Fruit fly (Drosophila melanogaster) whole organism, embryonic: Measurements from ENCODE around the gene CG31406.

Source experiments
- Atf-2 ChIP-seq: fragments of 200-800 bp; sonication (Bioruptor generic); optimal IDR thresholded peaks from 2 replicates; lab custom pipeline; 2016; ENCODE audit warnings: missing biosample characterization, missing genetic modification characterization
- CG10267 ChIP-seq: fragments of 200-800 bp; sonication (Bioruptor generic); optimal IDR thresholded peaks from 2 replicates; lab custom pipeline; 2018; ENCODE audit warnings: missing biosample characterization, mild to moderate bottlenecking, missing genetic modification characterization, moderate library complexity
- CG12391 ChIP-seq: fragments of 200-800 bp; sonication (Bioruptor generic); optimal IDR thresholded peaks from 3 replicates; lab custom pipeline; 2018; ENCODE audit warnings: missing biosample characterization, mild to moderate bottlenecking, missing genetic modification characterization, moderate library complexity
- CG15696 ChIP-seq: fragments of 200-800 bp; sonication (Bioruptor generic); optimal IDR thresholded peaks from 2 replicates; lab custom pipeline; 2019; ENCODE audit warnings: missing biosample characterization, mild to moderate bottlenecking, missing genetic modification characterization, moderate library complexity
- CG17328 ChIP-seq: fragments of 200-800 bp; sonication (Bioruptor generic); IDR thresholded peaks from 2 replicates; pipeline ENCODE4 v1.3.6; 2022; ENCODE audit warnings: missing biosample characterization, missing genetic modification characterization
- CG17912 ChIP-seq: fragments of 200-800 bp; sonication (Bioruptor generic); optimal IDR thresholded peaks from 2 replicates; lab custom pipeline; 2018; ENCODE audit warnings: missing biosample characterization, mild to moderate bottlenecking, missing genetic modification characterization
- CG2202 ChIP-seq: fragments of 200-800 bp; sonication (Bioruptor generic); optimal IDR thresholded peaks from 2 replicates; lab custom pipeline; 2018; ENCODE audit warnings: missing biosample characterization, mild to moderate bottlenecking, missing genetic modification characterization
- CG2678 ChIP-seq: fragments of 200-800 bp; sonication (Bioruptor generic); optimal IDR thresholded peaks from 3 replicates; lab custom pipeline; 2019; ENCODE audit warnings: missing biosample characterization, mild to moderate bottlenecking, missing genetic modification characterization, moderate library complexity
- CG2875 ChIP-seq: fragments of 200-800 bp; sonication (Bioruptor generic); optimal IDR thresholded peaks from 2 replicates; lab custom pipeline; 2017; ENCODE audit warnings: missing biosample characterization, mild to moderate bottlenecking, missing genetic modification characterization, missing genetic modification reagents
- CG30403 ChIP-seq: fragments of 200-800 bp; sonication (Bioruptor generic); optimal IDR thresholded peaks from 3 replicates; lab custom pipeline; 2016; ENCODE audit warnings: missing biosample characterization, missing genetic modification characterization
- CG30431 ChIP-seq: fragments of 200-800 bp; sonication (Bioruptor generic); optimal IDR thresholded peaks from 2 replicates; lab custom pipeline; 2017; ENCODE audit warnings: missing biosample characterization, missing genetic modification characterization
- CG31365 ChIP-seq: fragments of 200-800 bp; sonication (Bioruptor generic); optimal IDR thresholded peaks from 2 replicates; lab custom pipeline; 2018; ENCODE audit warnings: missing biosample characterization, mild to moderate bottlenecking, missing genetic modification characterization
- CG3407 ChIP-seq: fragments of 200-800 bp; sonication (Bioruptor generic); optimal IDR thresholded peaks from 2 replicates; lab custom pipeline; 2018; ENCODE audit warnings: missing biosample characterization, mild to moderate bottlenecking, missing genetic modification characterization
- CG4820 ChIP-seq: fragments of 200-800 bp; sonication (Bioruptor generic); optimal IDR thresholded peaks from 3 replicates; lab custom pipeline; 2016; ENCODE audit warnings: missing biosample characterization, missing genetic modification characterization
- CG4854 ChIP-seq: fragments of 200-800 bp; sonication (Bioruptor generic); optimal IDR thresholded peaks from 2 replicates; lab custom pipeline; 2016; ENCODE audit warnings: missing biosample characterization, missing genetic modification characterization, inconsistent platforms
- CG6175 ChIP-seq: fragments of 200-800 bp; sonication (Bioruptor generic); IDR thresholded peaks from 3 replicates; pipeline ENCODE4 v1.3.6; 2022; ENCODE audit warnings: missing biosample characterization, missing genetic modification characterization
- CG7271 ChIP-seq: fragments of 200-800 bp; sonication (Bioruptor generic); optimal IDR thresholded peaks from 2 replicates; lab custom pipeline; 2018; ENCODE audit warnings: missing biosample characterization, mild to moderate bottlenecking, missing genetic modification characterization, moderate library complexity
- CG7928 ChIP-seq: fragments of 200-800 bp; sonication (Bioruptor generic); optimal IDR thresholded peaks from 2 replicates; lab custom pipeline; 2017; ENCODE audit warnings: missing biosample characterization, mild to moderate bottlenecking, missing genetic modification characterization
- CG8359 ChIP-seq: fragments of 200-800 bp; sonication (Bioruptor generic); optimal IDR thresholded peaks from 2 replicates; lab custom pipeline; 2017; ENCODE audit warnings: missing biosample characterization, mild to moderate bottlenecking, missing genetic modification characterization, borderline replicate concordance
- CG9437 ChIP-seq: fragments of 200-800 bp; sonication (Bioruptor generic); optimal IDR thresholded peaks from 2 replicates; lab custom pipeline; 2018; ENCODE audit warnings: missing biosample characterization, mild to moderate bottlenecking, missing genetic modification characterization
- CG9727 ChIP-seq: fragments of 200-800 bp; sonication (Bioruptor generic); optimal IDR thresholded peaks from 3 replicates; lab custom pipeline; 2017; ENCODE audit warnings: missing biosample characterization, mild to moderate bottlenecking, missing genetic modification characterization
- Chrac-16 ChIP-seq: fragments of 200-800 bp; sonication (Bioruptor generic); optimal IDR thresholded peaks from 3 replicates; lab custom pipeline; 2016; ENCODE audit warnings: missing biosample characterization, missing genetic modification characterization
- CoRest ChIP-seq: fragments of 200-800 bp; sonication (Bioruptor generic); optimal IDR thresholded peaks from 3 replicates; lab custom pipeline; 2018; ENCODE audit warnings: missing biosample characterization, mild to moderate bottlenecking, missing genetic modification characterization, moderate library complexity
- E2f2 ChIP-seq: fragments of 200-800 bp; sonication (Bioruptor generic); IDR thresholded peaks from 2 replicates; pipeline ENCODE4 v1.3.6; 2022; ENCODE audit warnings: missing biosample characterization, missing genetic modification characterization
- GATAe ChIP-seq: fragments of 200-800 bp; sonication (Bioruptor generic); conservative IDR thresholded peaks from 2 replicates; pipeline ENCODE4 v1.3.6; 2022; ENCODE audit warnings: missing biosample characterization, missing genetic modification characterization
- Kr ChIP-seq: fragments of 200-800 bp; sonication (Bioruptor generic); optimal IDR thresholded peaks from 2 replicates; lab custom pipeline; 2017; ENCODE audit warnings: missing biosample characterization, mild to moderate bottlenecking, missing genetic modification characterization
- Lpt ChIP-seq: fragments of >200 bp; optimal IDR thresholded peaks from 2 replicates; lab custom pipeline; 2018; ENCODE audit warnings: missing biosample characterization, missing genetic modification characterization
- MBD-R2 ChIP-seq: fragments of 200-800 bp; sonication (Bioruptor generic); IDR thresholded peaks from 2 replicates; pipeline ENCODE4 v1.3.6; 2022; ENCODE audit warnings: missing biosample characterization, missing genetic modification characterization
- MESR4 ChIP-seq: fragments of 200-800 bp; sonication (Bioruptor generic); optimal IDR thresholded peaks from 2 replicates; lab custom pipeline; 2018; ENCODE audit warnings: missing biosample characterization, mild to moderate bottlenecking, missing genetic modification characterization, moderate library complexity
- Nf-YB ChIP-seq: fragments of 200-800 bp; sonication (Bioruptor generic); optimal IDR thresholded peaks from 3 replicates; lab custom pipeline; 2019; ENCODE audit warnings: missing biosample characterization, mild to moderate bottlenecking, missing genetic modification characterization, moderate library complexity
- Ssrp ChIP-seq: fragments of 200-800 bp; sonication (Bioruptor generic); optimal IDR thresholded peaks from 2 replicates; lab custom pipeline; 2018; ENCODE audit warnings: missing biosample characterization, mild to moderate bottlenecking, missing genetic modification characterization, moderate library complexity
- TFAM ChIP-seq: fragments of 200-800 bp; sonication (Bioruptor generic); optimal IDR thresholded peaks from 2 replicates; lab custom pipeline; 2017; ENCODE audit warnings: missing biosample characterization, missing genetic modification characterization, inconsistent platforms
- bbx ChIP-seq: fragments of 200-800 bp; sonication (Bioruptor generic); IDR thresholded peaks from 2 replicates; pipeline ENCODE4 v1.3.6; 2022; ENCODE audit warnings: missing biosample characterization, missing genetic modification characterization; ENCODE audit not compliant: partially characterized antibody
- cad ChIP-seq: fragments of >200 bp; optimal IDR thresholded peaks from 2 replicates; lab custom pipeline; 2017; ENCODE audit warnings: missing biosample characterization, missing genetic modification characterization
- disco-r ChIP-seq: fragments of 200-800 bp; sonication (Bioruptor generic); optimal IDR thresholded peaks from 2 replicates; lab custom pipeline; 2016; ENCODE audit warnings: missing biosample characterization, missing genetic modification characterization
- dmrt99B ChIP-seq: fragments of 200-800 bp; sonication (Bioruptor generic); optimal IDR thresholded peaks from 2 replicates; lab custom pipeline; 2018; ENCODE audit warnings: missing biosample characterization, mild to moderate bottlenecking, missing genetic modification characterization, moderate library complexity
- eve ChIP-seq, 2 experiments: fragments of >200 bp; optimal IDR thresholded peaks; 2 replicates each; lab custom pipeline; 2017; ENCODE audit warnings: missing biosample characterization in 2 of 2, missing genetic modification characterization in 2 of 2
- grau ChIP-seq: fragments of 200-800 bp; optimal IDR thresholded peaks from 3 replicates; lab custom pipeline; 2019; ENCODE audit warnings: missing biosample characterization, mild to moderate bottlenecking, missing genetic modification characterization, moderate library complexity
- hb ChIP-seq: fragments of 200-800 bp; sonication (Bioruptor generic); IDR thresholded peaks from 3 replicates; pipeline ENCODE4 v1.3.6; 2022; ENCODE audit warnings: missing biosample characterization, missing genetic modification characterization; ENCODE audit not compliant: partially characterized antibody
- knrl ChIP-seq: fragments of 200-800 bp; sonication (Bioruptor generic); IDR thresholded peaks from 3 replicates; pipeline ENCODE4 v1.3.6; 2022; ENCODE audit warnings: missing biosample characterization, missing genetic modification characterization; ENCODE audit not compliant: partially characterized antibody
- lbe ChIP-seq: fragments of 200-800 bp; sonication (Bioruptor generic); optimal IDR thresholded peaks from 2 replicates; lab custom pipeline; 2016; ENCODE audit warnings: missing biosample characterization, mild to moderate bottlenecking, missing genetic modification characterization
- onecut ChIP-seq: fragments of 200-800 bp; sonication (Bioruptor generic); IDR thresholded peaks from 2 replicates; pipeline ENCODE4 v1.3.6; 2022; ENCODE audit warnings: missing biosample characterization, missing genetic modification characterization
- prd ChIP-seq, 3 experiments: fragments of >200 bp in 2 of 3; fragments of 200-800 bp in 1 of 3; sonication (Bioruptor generic) in 1 of 3; optimal IDR thresholded peaks in 2 of 3; IDR thresholded peaks in 1 of 3; 2 replicates in 2 of 3; 3 replicates in 1 of 3; pipeline versions ENCODE4 v1.3.6 to Lab custom; 2017 to 2022; ENCODE audit warnings: missing biosample characterization in 1 of 3, missing genetic modification characterization in 1 of 3
- pros ChIP-seq: fragments of 200-800 bp; sonication (Bioruptor generic); optimal IDR thresholded peaks from 3 replicates; lab custom pipeline; 2019; ENCODE audit warnings: missing biosample characterization, mild to moderate bottlenecking, missing genetic modification characterization, moderate library complexity
- tll ChIP-seq, 2 experiments: fragments of 200-800 bp in 1 of 2; fragments of >200 bp in 1 of 2; sonication (Bioruptor generic) in 1 of 2; optimal IDR thresholded peaks; 2 replicates each; lab custom pipeline; 2017 to 2019; ENCODE audit warnings: missing biosample characterization in 2 of 2, missing genetic modification characterization in 2 of 2, mild to moderate bottlenecking in 1 of 2, moderate library complexity in 1 of 2
- zen ChIP-seq: fragments of 200-800 bp; sonication (Bioruptor generic); optimal IDR thresholded peaks from 3 replicates; lab custom pipeline; 2018; ENCODE audit warnings: missing biosample characterization, mild to moderate bottlenecking, missing genetic modification characterization, moderate library complexity

CG31406 gene

DNA sequence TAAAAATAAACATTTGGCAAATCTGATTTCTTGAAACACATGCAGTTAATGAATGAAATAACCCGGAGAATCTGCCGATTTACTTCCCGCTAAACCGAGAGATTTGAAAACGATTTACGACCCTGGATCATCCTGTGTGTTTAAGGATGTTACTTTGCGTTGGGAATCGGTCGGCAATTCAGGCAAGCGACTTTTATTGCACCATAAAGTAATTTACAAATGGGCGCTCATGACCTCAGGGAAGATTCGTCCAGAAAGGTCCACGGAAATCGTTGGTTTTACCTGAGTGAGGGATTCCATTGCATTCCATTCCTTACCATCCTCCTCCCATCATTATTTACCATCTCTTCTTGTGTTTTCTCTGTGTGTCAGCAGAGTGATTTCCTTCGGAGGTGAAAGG lies 4.3 kb downstream of the CG31406 start (continued):
- no peak for TF ChIP-seq CG8359 (GFP tag; lab: Kevin White, UChicago)
- TF ChIP-seq cad, result peak; percentile 99
- peak in 1 of 2 experiments; percentile 93 for TF ChIP-seq tll (GFP tag; optimal IDR thresholded peaks at IDR 0.05; lab: Kevin White, UChicago)
- TF ChIP-seq CG6175 (GFP tag; lab: Robert Waterston, UW), result no peak
- no peak for TF ChIP-seq bbx
- TF ChIP-seq CG7271 (tag; lab: Kevin White, UChicago), result peak; percentile 92
- no peak for TF ChIP-seq CG4854 (GFP tag; lab: Kevin White, UChicago)
- TF ChIP-seq zen (tag; lab: Kevin White, UChicago), result peak; percentile 97

dm6 chr3R:10353932-10354703 lies 5.6 kb downstream of the CG31406 start:
- no peak for TF ChIP-seq CG30431 (GFP tag; lab: Kevin White, UChicago)
- TF ChIP-seq CG15696 (tag; lab: Kevin White, UChicago), result peak; percentile 81
- peak; percentile 19 for TF ChIP-seq CG9437 (GFP tag; lab: Kevin White, UChicago)
- no peak for TF ChIP-seq E2f2 (GFP tag; lab: Robert Waterston, UW)
- TF ChIP-seq TFAM (GFP tag; lab: Kevin White, UChicago), result no peak
- no peak for TF ChIP-seq CG17912 (GFP tag; lab: Kevin White, UChicago)
- peak; percentile 54 for TF ChIP-seq CG9727 (GFP tag; lab: Kevin White, UChicago)
- TF ChIP-seq MESR4 (GFP tag; lab: Kevin White, UChicago), result no peak
- TF ChIP-seq MBD-R2 (GFP tag; lab: Robert Waterston, UW), result no peak
- TF ChIP-seq CG7928, result no peak
- TF ChIP-seq hb (GFP tag; lab: Robert Waterston, UW), result no peak
- peak; percentile 52 for TF ChIP-seq CG2678 (tag; lab: Kevin White, UChicago)
- TF ChIP-seq CoRest (tag; lab: Kevin White, UChicago), result peak; percentile 57
- peak; percentile 96 for TF ChIP-seq pros (GFP tag; lab: Kevin White, UChicago)
- TF ChIP-seq CG2875 (GFP tag; lab: Kevin White, UChicago), result no peak
- TF ChIP-seq CG2202 (tag; lab: Kevin White, UChicago), result peak; percentile 41
- TF ChIP-seq Nf-YB, result peak; percentile 20
- peak; percentile 58 for TF ChIP-seq Kr (GFP tag; lab: Kevin White, UChicago)
- TF ChIP-seq onecut (GFP tag; lab: Robert Waterston, UW), result peak; percentile 50
- TF ChIP-seq eve (GFP tag; optimal IDR thresholded peaks at IDR 0.05; lab: Kevin White, UChicago), result peak in 1 of 2 experiments; percentile 71
- TF ChIP-seq dmrt99B (tag; lab: Kevin White, UChicago), result peak; percentile 54
- no peak for TF ChIP-seq knrl (GFP tag; lab: Robert Waterston, UW)
- no peak for TF ChIP-seq prd (optimal IDR thresholded peaks at IDR 0.05; lab: Kevin White, UChicago)
- no peak for TF ChIP-seq prd (GFP tag; IDR thresholded peaks at IDR 0.05; lab: Robert Waterston, UW)
- no peak for TF ChIP-seq Atf-2 (GFP tag; lab: Kevin White, UChicago)
- TF ChIP-seq disco-r (GFP tag; lab: Kevin White, UChicago), result no peak
- TF ChIP-seq Chrac-16 (GFP tag; lab: Kevin White, UChicago), result peak; percentile 9
- peak; percentile 46 for TF ChIP-seq CG10267 (tag; lab: Kevin White, UChicago)
- TF ChIP-seq CG17328 (GFP tag; lab: Robert Waterston, UW), result no peak
- no peak for TF ChIP-seq CG7271 (tag; lab: Kevin White, UChicago)
- no peak for TF ChIP-seq GATAe (GFP tag; lab: Robert Waterston, UW)
- peak; percentile 99 for TF ChIP-seq grau (tag; lab: Kevin White, UChicago)
- peak; percentile 23 for TF ChIP-seq CG3407 (GFP tag; lab: Kevin White, UChicago)
- TF ChIP-seq CG30403, result peak; percentile 42
- no peak for TF ChIP-seq CG4820 (GFP tag; lab: Kevin White, UChicago)
- peak; percentile 51 for TF ChIP-seq Ssrp
- no peak for TF ChIP-seq CG31365 (tag; lab: Kevin White, UChicago)
- peak; percentile 73 for TF ChIP-seq CG12391
- no peak for TF ChIP-seq Lpt (GFP tag; lab: Kevin White, UChicago)
- no peak for TF ChIP-seq lbe (GFP tag; lab: Kevin White, UChicago)
